Worm (Caenorhabditis elegans): ENCODE results near the gene Y82E9BR.18.

Y82E9BR.18 gene

DNA sequence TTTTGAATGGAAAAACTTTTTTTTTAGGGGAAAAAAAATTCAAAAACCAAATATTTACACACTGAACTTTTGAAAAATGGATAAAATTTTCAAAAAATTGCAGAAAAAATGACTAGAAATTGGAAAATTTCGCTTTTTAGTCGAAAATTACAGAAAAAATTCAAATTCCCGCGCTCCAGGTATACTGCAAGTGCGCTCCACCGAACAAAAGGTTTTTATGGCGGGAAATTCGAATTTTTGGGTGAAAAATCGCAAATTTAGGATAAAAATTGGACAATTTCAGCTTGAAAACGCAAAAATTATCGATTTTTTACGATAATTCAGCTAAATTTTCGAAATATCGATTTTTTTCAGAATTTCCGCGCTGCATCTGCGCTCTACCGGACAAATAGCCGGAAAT is 54.0 kb downstream of the Y82E9BR.18 start:
- no peak for TF ChIP-seq ets-4 (tag; optimal IDR thresholded peaks at IDR 0.05)

DNA sequence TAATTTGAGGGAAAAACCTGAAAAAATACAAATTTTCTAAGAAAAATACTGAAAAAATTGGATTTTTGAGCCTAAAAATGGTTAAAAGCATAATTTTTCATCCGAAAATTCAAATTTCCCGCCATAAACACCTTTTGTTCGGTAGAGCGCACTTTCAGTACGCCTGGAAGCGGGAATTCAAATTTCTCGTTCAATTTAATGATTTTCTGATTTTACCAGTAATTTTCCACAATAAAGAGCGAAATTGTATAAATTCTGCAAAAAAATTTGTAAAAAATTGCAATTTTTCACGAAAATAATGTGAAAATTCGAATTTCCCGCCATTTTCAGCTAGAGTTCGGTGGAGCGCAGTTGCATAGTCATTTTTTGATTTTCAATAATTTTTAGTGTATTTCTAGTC is 54.9 kb downstream of the Y82E9BR.18 start:
- no peak for TF ChIP-seq K09A11.1 (tag; optimal IDR thresholded peaks at IDR 0.05; ENCODE audit: insufficient read depth)
- no peak for TF ChIP-seq ama-1 (optimal IDR thresholded peaks at IDR 0.05)
- TF ChIP-seq dmd-4 (tag; optimal IDR thresholded peaks at IDR 0.05; ENCODE audit: borderline replicate concordance) = no peak
- no peak for TF ChIP-seq tbx-2 (tag; optimal IDR thresholded peaks at IDR 0.05)
- no peak for TF ChIP-seq nhr-232 (tag; optimal IDR thresholded peaks at IDR 0.05)
- TF ChIP-seq Y22D7AL.16 (tag; optimal IDR thresholded peaks at IDR 0.05) = no peak
- TF ChIP-seq gmeb-2 (tag; optimal IDR thresholded peaks at IDR 0.05) = no peak
- TF ChIP-seq madf-2 (tag; optimal IDR thresholded peaks at IDR 0.05) = no peak
- no peak for TF ChIP-seq fkh-6 (tag; optimal IDR thresholded peaks at IDR 0.05)
- no peak for TF ChIP-seq nfya-1 (tag; optimal IDR thresholded peaks at IDR 0.05)
- no peak for TF ChIP-seq eyg-1 (tag; optimal IDR thresholded peaks at IDR 0.05)
- TF ChIP-seq ceh-24 (tag; optimal IDR thresholded peaks at IDR 0.05) = no peak
- TF ChIP-seq elt-2 (tag; optimal IDR thresholded peaks at IDR 0.05) = no peak
- no peak for TF ChIP-seq mec-3 (tag; optimal IDR thresholded peaks at IDR 0.05; ENCODE audit: borderline replicate concordance)
- no peak for TF ChIP-seq zip-5 (tag; optimal IDR thresholded peaks at IDR 0.05)
- TF ChIP-seq hlh-30 (tag; optimal IDR thresholded peaks at IDR 0.05; ENCODE audit: insufficient read depth) = no peak
- no peak for TF ChIP-seq sox-2 (GFP tag; IDR thresholded peaks at IDR 0.05)
- TF ChIP-seq ceh-22 (tag; optimal IDR thresholded peaks at IDR 0.05) = no peak
- TF ChIP-seq ceh-9 (tag; optimal IDR thresholded peaks at IDR 0.05) = no peak
- TF ChIP-seq rnt-1 (tag; optimal IDR thresholded peaks at IDR 0.05) = no peak

DNA sequence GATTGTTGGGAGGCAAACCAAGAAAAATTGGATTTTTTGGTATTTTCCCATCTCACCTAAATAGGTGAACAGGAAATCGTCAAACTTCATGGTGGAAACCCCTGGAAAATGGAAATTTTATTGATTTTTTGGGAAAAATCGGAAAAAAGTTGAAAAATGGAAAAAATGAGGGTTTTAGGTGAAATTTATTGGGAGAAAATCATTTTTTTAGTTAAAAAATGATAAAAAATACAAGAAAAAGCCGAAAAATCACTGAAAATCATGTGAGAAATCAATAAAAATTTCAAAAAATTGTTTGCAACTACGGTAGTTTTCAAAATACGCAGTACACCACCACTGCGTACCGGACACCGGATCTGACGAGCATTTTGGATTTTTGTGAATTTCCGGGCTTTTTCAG is 56.2 kb downstream of the Y82E9BR.18 start, which contains the start of gene lelo-2:
Gene lelo-2, minus strand, starts transcription at position 101 of the 400 bp plus-strand sequence.
- TF ChIP-seq ceh-34 (tag; optimal IDR thresholded peaks at IDR 0.05) (no peak), ceh-24 (tag; optimal IDR thresholded peaks at IDR 0.05) (no peak), T23F11.4 (GFP tag; optimal IDR thresholded peaks at IDR 0.05) (no peak), npax-4 (tag; optimal IDR thresholded peaks at IDR 0.05) (no peak), sdc-2 (tag; optimal IDR thresholded peaks at IDR 0.05) (no peak), pag-3 (tag; optimal IDR thresholded peaks at IDR 0.05; ENCODE audit: borderline replicate concordance) (no peak), ceh-6 (GFP tag; optimal IDR thresholded peaks at IDR 0.05) (no peak), tbx-2 (tag; optimal IDR thresholded peaks at IDR 0.05) (no peak), lin-11 (tag; optimal IDR thresholded peaks at IDR 0.05) (no peak), hlh-8 (tag; optimal IDR thresholded peaks at IDR 0.05) (no peak), ceh-9 (tag; optimal IDR thresholded peaks at IDR 0.05) (no peak), pat-9 (tag; optimal IDR thresholded peaks at IDR 0.05) (no peak), unc-3 (GFP tag; conservative IDR thresholded peaks at IDR 0.05) (no peak), unc-3 (tag; optimal IDR thresholded peaks at IDR 0.05) (no peak), elt-4 (tag; optimal IDR thresholded peaks at IDR 0.05) (no peak), nhr-232 (tag; optimal IDR thresholded peaks at IDR 0.05) (no peak), unc-86 (tag; optimal IDR thresholded peaks at IDR 0.05) (no peak)

DNA sequence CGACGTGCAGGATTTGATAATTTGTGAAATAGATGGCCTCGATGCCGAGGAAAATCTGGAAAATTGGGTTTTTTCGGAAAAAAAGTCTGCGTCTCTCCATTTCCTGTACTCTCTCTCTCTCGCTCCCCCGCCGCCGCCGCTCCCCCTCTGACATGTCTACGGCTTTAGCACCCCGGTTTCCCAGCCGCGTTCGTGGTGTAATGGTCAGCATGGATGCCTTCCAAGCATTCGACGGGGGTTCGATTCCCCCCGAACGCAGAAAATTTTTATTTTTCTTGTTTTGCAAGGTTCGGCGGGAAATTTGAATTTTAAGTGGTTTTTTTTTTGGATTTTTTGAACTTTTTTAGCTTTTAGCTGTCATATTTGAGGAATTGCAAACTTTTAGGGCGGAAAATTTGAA is 59.0 kb downstream of the Y82E9BR.18 start:
- no peak for TF ChIP-seq syd-9 (tag; optimal IDR thresholded peaks at IDR 0.05)
- peak; percentile 42 for TF ChIP-seq ceh-18 (tag; optimal IDR thresholded peaks at IDR 0.05)
- TF ChIP-seq ceh-48 (tag; optimal IDR thresholded peaks at IDR 0.05) = peak; percentile 42
- no peak for TF ChIP-seq pax-1 (tag; optimal IDR thresholded peaks at IDR 0.05)
- TF ChIP-seq mec-3 (tag; optimal IDR thresholded peaks at IDR 0.05; ENCODE audit: borderline replicate concordance) = no peak
- TF ChIP-seq C38D4.7 (GFP tag; optimal IDR thresholded peaks at IDR 0.05) = peak; percentile 65
- TF ChIP-seq pat-9 (tag; optimal IDR thresholded peaks at IDR 0.05) = peak; percentile 40
- TF ChIP-seq lin-11 (tag; optimal IDR thresholded peaks at IDR 0.05) = peak; percentile 41
- TF ChIP-seq ama-1 (optimal IDR thresholded peaks at IDR 0.05) = no peak
- peak; percentile 57 for TF ChIP-seq K02D7.2 (tag; optimal IDR thresholded peaks at IDR 0.05)
- TF ChIP-seq npax-4 (tag; optimal IDR thresholded peaks at IDR 0.05) = peak; percentile 49
- no peak for TF ChIP-seq ceh-30 (tag; optimal IDR thresholded peaks at IDR 0.05)
- peak; percentile 56 for TF ChIP-seq ceh-6 (GFP tag; optimal IDR thresholded peaks at IDR 0.05)
- peak; percentile 36; the same call in 1 of the 2 replicates for TF ChIP-seq sox-2 (GFP tag; IDR thresholded peaks at IDR 0.05)
- TF ChIP-seq tbx-7 (tag; optimal IDR thresholded peaks at IDR 0.05) = no peak
- peak; percentile 64 for TF ChIP-seq ceh-14 (tag; optimal IDR thresholded peaks at IDR 0.05)
- TF ChIP-seq nhr-232 (tag; optimal IDR thresholded peaks at IDR 0.05) = peak; percentile 43
- TF ChIP-seq ceh-34 (tag; optimal IDR thresholded peaks at IDR 0.05) = peak; percentile 60
- TF ChIP-seq hlh-13 (GFP tag; optimal IDR thresholded peaks at IDR 0.05) = peak; percentile 22
- TF ChIP-seq ceh-31 (tag; optimal IDR thresholded peaks at IDR 0.05) = peak; percentile 57
- no peak for TF ChIP-seq pha-4 (tag; optimal IDR thresholded peaks at IDR 0.05)
- peak; percentile 75 for TF ChIP-seq unc-3 (GFP tag; conservative IDR thresholded peaks at IDR 0.05)
- peak; percentile 48 for TF ChIP-seq unc-3 (tag; optimal IDR thresholded peaks at IDR 0.05)
- peak; percentile 63 for TF ChIP-seq elt-2 (tag; optimal IDR thresholded peaks at IDR 0.05)
- TF ChIP-seq dmd-4 (tag; optimal IDR thresholded peaks at IDR 0.05; ENCODE audit: borderline replicate concordance) = peak; percentile 45

Data from whole organism, late embryonic.